Fruit fly (Drosophila melanogaster): Measurements from ENCODE around the gene RpL9.

RpL9 gene

DNA sequence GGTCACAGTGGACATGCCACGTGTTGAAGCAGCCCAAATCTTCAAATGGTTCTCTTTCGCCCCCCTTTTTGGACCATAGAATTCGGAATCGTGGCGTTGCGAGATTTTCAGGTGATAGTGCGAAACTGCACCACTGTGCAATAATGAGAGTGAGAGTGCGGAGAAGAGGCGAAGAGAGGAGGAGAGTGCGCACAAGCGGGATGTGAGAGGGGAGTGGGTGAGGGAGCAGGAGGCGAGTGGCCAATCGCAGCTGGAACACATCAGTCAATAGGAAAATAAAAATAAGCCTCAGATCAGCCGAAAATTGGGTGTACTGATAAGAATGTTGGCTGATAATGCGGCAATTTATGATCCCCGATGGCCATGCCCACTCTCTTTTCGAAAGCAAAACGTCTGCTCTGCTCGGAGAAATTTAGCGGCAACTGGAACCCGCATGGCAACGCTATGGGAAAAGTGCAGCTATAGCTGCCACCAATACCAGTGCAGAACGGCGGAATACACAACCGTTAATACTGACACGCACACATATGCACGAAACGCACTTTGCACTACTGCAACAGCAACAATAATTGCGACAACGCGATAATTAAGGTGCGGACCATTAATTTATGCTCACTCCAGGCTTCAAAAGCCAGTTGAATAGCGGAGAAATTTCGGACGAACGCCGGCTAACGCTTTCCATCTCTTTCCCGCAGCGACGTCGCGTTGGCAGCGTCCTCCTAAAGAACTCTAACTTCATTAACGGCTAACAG, 36.6 kb downstream of the RpL9 start (continued):
- TF ChIP-seq C15 (GFP tag; IDR thresholded peaks at IDR 0.05) (no peak), org-1 (GFP tag; optimal IDR thresholded peaks at IDR 0.05) (no peak), cato (GFP tag; optimal IDR thresholded peaks at IDR 0.05; ENCODE audit: borderline replicate concordance) (no peak), kay (GFP tag; optimal IDR thresholded peaks at IDR 0.05) (no peak), lola (GFP tag; optimal IDR thresholded peaks at IDR 0.05) (no peak), Fer1 (GFP tag; optimal IDR thresholded peaks at IDR 0.05) (no peak), Ptx1 (GFP tag; IDR thresholded peaks at IDR 0.05) (no peak), luna (GFP tag; optimal IDR thresholded peaks at IDR 0.05) (no peak), slp2 (GFP tag; optimal IDR thresholded peaks at IDR 0.05) (no peak), CG6175 (GFP tag; IDR thresholded peaks at IDR 0.05) (0 out of 3 replicates have a peak, but pooled peaks have one; percentile 21), crol (GFP tag; IDR thresholded peaks at IDR 0.05) (peak; percentile 97), mam (GFP tag; optimal IDR thresholded peaks at IDR 0.05) (peak; percentile 24), h (optimal IDR thresholded peaks at IDR 0.05) (no peak), tin (GFP tag; optimal IDR thresholded peaks at IDR 0.05) (no peak), oc (tag; optimal IDR thresholded peaks at IDR 0.05) (peak; percentile 52), sc (optimal IDR thresholded peaks at IDR 0.05) (no peak), sc (GFP tag; optimal IDR thresholded peaks at IDR 0.05) (no peak), CG15011 (GFP tag; optimal IDR thresholded peaks at IDR 0.05) (no peak), D (optimal IDR thresholded peaks at IDR 0.05) (no peak), D (GFP tag; optimal IDR thresholded peaks at IDR 0.05) (no peak), YL-1 (GFP tag; optimal IDR thresholded peaks at IDR 0.05) (peak; percentile 92), CG18599 (GFP tag; optimal IDR thresholded peaks at IDR 0.05) (peak; percentile 36), fru (optimal IDR thresholded peaks at IDR 0.05) (no peak), her (GFP tag; optimal IDR thresholded peaks at IDR 0.05) (peak; percentile 41), peb (GFP tag; IDR thresholded peaks at IDR 0.05) (no peak), nau (GFP tag; optimal IDR thresholded peaks at IDR 0.05) (peak; percentile 40), CG3163 (GFP tag; optimal IDR thresholded peaks at IDR 0.05) (no peak), Sry-δ (GFP tag; optimal IDR thresholded peaks at IDR 0.05) (no peak), CG4404 (GFP tag; IDR thresholded peaks at IDR 0.05) (no peak), CG18262 (tag; optimal IDR thresholded peaks at IDR 0.05) (no peak), GATAe (GFP tag; conservative IDR thresholded peaks at IDR 0.05) (no peak), CG12104 (GFP tag; optimal IDR thresholded peaks at IDR 0.05) (no peak), zen2 (GFP tag; IDR thresholded peaks at IDR 0.05; ENCODE audit: partially characterized antibody) (no peak), CG6689 (GFP tag; IDR thresholded peaks at IDR 0.05) (no peak), CG14667 (GFP tag; IDR thresholded peaks at IDR 0.05) (no peak), CG8388 (GFP tag; optimal IDR thresholded peaks at IDR 0.05) (no peak), Bgb (GFP tag; IDR thresholded peaks at IDR 0.05; ENCODE audit: partially characterized antibody) (peak; percentile 37; the same call in 1 of the 2 replicates), CG34224 (GFP tag; IDR thresholded peaks at IDR 0.05; ENCODE audit: partially characterized antibody) (no peak), br (optimal IDR thresholded peaks at IDR 0.05) (no peak), tgo (GFP tag; IDR thresholded peaks at IDR 0.05) (no peak), CG14860 (GFP tag; IDR thresholded peaks at IDR 0.05; ENCODE audit: partially characterized antibody) (peak; percentile 32; the same call in 1 of the 3 replicates), CG15479 (GFP tag; optimal IDR thresholded peaks at IDR 0.05) (peak; percentile 52), crp (GFP tag; optimal IDR thresholded peaks at IDR 0.05) (peak in 1 of 2 experiments; percentile 16), TFAM (GFP tag; optimal IDR thresholded peaks at IDR 0.05) (no peak), CG42726 (GFP tag; IDR thresholded peaks at IDR 0.05; ENCODE audit: partially characterized antibody) (0 out of 2 replicates have a peak, but pooled peaks have one; percentile 40), shn (GFP tag; optimal IDR thresholded peaks at IDR 0.05) (no peak), toy (GFP tag; IDR thresholded peaks at IDR 0.05) (no peak), sens (GFP tag) (peak; percentile 83), vvl (GFP tag; IDR thresholded peaks at IDR 0.05) (peak; percentile 54; the same call in 1 of the 2 replicates), sd (tag; optimal IDR thresholded peaks at IDR 0.05) (no peak), gt (GFP tag; IDR thresholded peaks at IDR 0.05) (no peak)

Measured in whole organism, embryonic.